Worm (Caenorhabditis elegans) whole organism, midembryonic: ENCODE results near the gene ctg-2.

Experiments
- T22C8.4 ChIP-seq: fragments of 200-800 bp; sonication (Bioruptor generic); IDR thresholded peaks from 2 replicates; pipeline ENCODE4 v1.3.6; 2022; ENCODE audit warnings: missing genetic modification characterization, missing compliant biosample characterization
- cog-1 ChIP-seq: sonication (generic microtip); optimal IDR thresholded peaks from 2 replicates; lab custom pipeline; 2016; ENCODE audit warnings: missing genetic modification characterization, missing compliant biosample characterization
- flt-1 ChIP-seq: fragments of 200-800 bp; sonication (Bioruptor generic); IDR thresholded peaks from 2 replicates; pipeline ENCODE4 v1.3.6; 2022; ENCODE audit warnings: missing genetic modification characterization, missing compliant biosample characterization
- klf-2 ChIP-seq: fragments of 200-800 bp; sonication (Bioruptor generic); conservative IDR thresholded peaks from 2 replicates; pipeline ENCODE4 v1.3.6; 2022; ENCODE audit warnings: missing genetic modification reagents, missing genetic modification characterization, missing compliant biosample characterization
- med-1 ChIP-seq: sonication (generic microtip); optimal IDR thresholded peaks from 2 replicates; lab custom pipeline; 2017; ENCODE audit warnings: missing genetic modification characterization, mild to moderate bottlenecking, missing compliant biosample characterization, antibody characterized with exemption, missing genetic modification reagents; ENCODE audit not compliant: insufficient read depth
- ref-1 ChIP-seq: fragments of 200-800 bp; sonication (Bioruptor generic); conservative IDR thresholded peaks from 2 replicates; pipeline ENCODE4 v1.3.6; 2022; ENCODE audit warnings: missing genetic modification reagents, missing genetic modification characterization, missing compliant biosample characterization
- tab-1 ChIP-seq: fragments of 200-800 bp; sonication (Bioruptor generic); IDR thresholded peaks from 2 replicates; pipeline ENCODE4 v1.3.6; 2022; ENCODE audit warnings: missing genetic modification characterization, missing compliant biosample characterization
- ztf-23 ChIP-seq: fragments of 200-800 bp; sonication (Bioruptor generic); IDR thresholded peaks from 2 replicates; pipeline ENCODE4 v1.3.6; 2022; ENCODE audit warnings: missing genetic modification reagents, missing genetic modification characterization, missing compliant biosample characterization
- ztf-29 ChIP-seq: fragments of 200-800 bp; sonication (Bioruptor generic); IDR thresholded peaks from 2 replicates; pipeline ENCODE4 v1.3.6; 2022; ENCODE audit warnings: missing genetic modification reagents, missing genetic modification characterization, missing compliant biosample characterization

DNA sequence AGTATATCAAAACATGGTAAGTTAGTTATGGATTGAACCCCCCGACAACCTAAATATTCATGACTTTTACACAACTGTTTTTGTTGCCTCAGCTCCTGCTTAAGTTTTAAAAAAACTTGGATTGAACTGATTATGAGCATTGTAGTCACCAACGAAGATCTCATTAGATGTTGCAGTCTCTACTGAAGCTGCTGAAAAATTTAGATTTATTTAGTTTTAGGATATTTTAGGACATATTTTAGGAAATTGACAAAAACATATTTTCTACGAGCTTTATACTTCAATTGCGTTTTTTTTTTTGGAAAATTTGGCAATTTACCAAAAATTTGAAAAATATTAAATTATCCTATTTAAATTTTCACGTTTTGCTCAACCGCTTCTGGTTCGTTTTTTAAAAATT, 47.1 kb downstream of the ctg-2 start, which contains the start of gene F54C9.14:
- TF ChIP-seq ref-1 (GFP tag; lab: Robert Waterston, UW), result no peak
- TF ChIP-seq flt-1 (GFP tag; lab: Robert Waterston, UW), result no peak
- TF ChIP-seq med-1 (GFP tag; lab: Kevin White, UChicago), result no peak
- no peak for TF ChIP-seq T22C8.4 (GFP tag; lab: Robert Waterston, UW)
- TF ChIP-seq ztf-23 (GFP tag; lab: Robert Waterston, UW), result no peak
- TF ChIP-seq klf-2 (GFP tag; lab: Robert Waterston, UW), result no peak
- TF ChIP-seq cog-1 (tag; lab: Kevin White, UChicago), result no peak
- no peak for TF ChIP-seq ztf-29 (GFP tag; lab: Robert Waterston, UW)
- no peak for TF ChIP-seq tab-1
